Worm (Caenorhabditis elegans) whole organism, young adult: ENCODE data around the gene T24A6.1.

Experiments used
- B0035.1 ChIP-seq: sonication (generic microtip); optimal IDR thresholded peaks from 2 replicates; lab custom pipeline; 2016; ENCODE audit warnings: missing genetic modification characterization, mild to moderate bottlenecking, missing compliant biosample characterization, missing genotype, missing genetic modification reagents
- C17E4.6 ChIP-seq: fragments of 200-800 bp; sonication (Bioruptor generic); IDR thresholded peaks from 2 replicates; pipeline ENCODE4 v1.3.6; 2022; ENCODE audit warnings: missing genetic modification reagents, missing genetic modification characterization, missing compliant biosample characterization
- D2030.7 ChIP-seq: fragments of 200-800 bp; sonication (Bioruptor generic); IDR thresholded peaks from 2 replicates; pipeline ENCODE4 v1.3.6; 2022; ENCODE audit warnings: missing genetic modification reagents, missing genetic modification characterization, missing compliant biosample characterization
- F23B12.7 ChIP-seq: sonication (generic microtip); optimal IDR thresholded peaks from 2 replicates; lab custom pipeline; 2017; ENCODE audit warnings: missing genetic modification characterization, mild to moderate bottlenecking, missing compliant biosample characterization, antibody characterized with exemption, moderate library complexity; ENCODE audit not compliant: insufficient read depth
- F37B4.10 ChIP-seq: fragments of 200-800 bp; sonication (Bioruptor generic); IDR thresholded peaks from 2 replicates; pipeline ENCODE4 v1.3.6; 2022; ENCODE audit warnings: missing genetic modification characterization, missing compliant biosample characterization
- F49E8.2 ChIP-seq: sonication (generic microtip); optimal IDR thresholded peaks from 3 replicates; lab custom pipeline; 2017; ENCODE audit warnings: missing genetic modification characterization, mild to moderate bottlenecking, missing compliant biosample characterization, antibody characterized with exemption, moderate library complexity; ENCODE audit not compliant: insufficient read depth
- F52B5.7 ChIP-seq: sonication (generic microtip); optimal IDR thresholded peaks from 2 replicates; lab custom pipeline; 2016; ENCODE audit warnings: mild to moderate bottlenecking, missing genetic modification characterization, missing compliant biosample characterization
- T26A5.8 ChIP-seq: sonication (generic microtip); optimal IDR thresholded peaks from 2 replicates; lab custom pipeline; 2016; ENCODE audit warnings: missing genetic modification characterization, missing compliant biosample characterization
- ZK185.1 ChIP-seq: sonication (generic microtip); optimal IDR thresholded peaks from 2 replicates; lab custom pipeline; 2016; ENCODE audit warnings: mild to moderate bottlenecking, missing genetic modification characterization, missing compliant biosample characterization; ENCODE audit not compliant: poor library complexity, severe bottlenecking
- ama-1 ChIP-seq, 3 experiments: fragments of 150-350 bp in 1 of 3; sonication (generic microtip) in 2 of 3; optimal IDR thresholded peaks; 2 replicates each; lab custom pipeline; 2014 to 2018; ENCODE audit warnings: missing biosample characterization in 2 of 3, missing genetic modification characterization in 2 of 3, missing genetic modification reagents in 2 of 3
- attf-3 ChIP-seq: fragments of 200-800 bp; sonication (Bioruptor generic); conservative IDR thresholded peaks from 2 replicates; pipeline ENCODE4 v1.3.6; 2022; ENCODE audit warnings: missing genetic modification reagents, missing genetic modification characterization, missing compliant biosample characterization
- attf-6 ChIP-seq: fragments of 200-800 bp; sonication (Bioruptor generic); IDR thresholded peaks from 2 replicates; pipeline ENCODE4 v1.3.6; 2022; ENCODE audit warnings: missing genetic modification reagents, missing genetic modification characterization, missing compliant biosample characterization
- ceh-100 ChIP-seq: fragments of 200-800 bp; sonication (Bioruptor generic); IDR thresholded peaks from 2 replicates; pipeline ENCODE4 v1.3.6; 2022; ENCODE audit warnings: missing genetic modification reagents, missing genetic modification characterization, missing compliant biosample characterization
- ceh-27 ChIP-seq: fragments of 200-800 bp; sonication (Bioruptor generic); optimal IDR thresholded peaks from 2 replicates; lab custom pipeline; 2018; ENCODE audit warnings: mild to moderate bottlenecking, missing genetic modification characterization, moderate library complexity, missing compliant biosample characterization
- ceh-79 ChIP-seq: sonication (generic microtip); optimal IDR thresholded peaks from 2 replicates; lab custom pipeline; 2017; ENCODE audit warnings: mild to moderate bottlenecking, missing genetic modification characterization, missing compliant biosample characterization
- die-1 ChIP-seq: sonication (generic microtip); optimal IDR thresholded peaks from 2 replicates; lab custom pipeline; 2016; ENCODE audit warnings: missing genotype, mild to moderate bottlenecking, missing genetic modification characterization, missing compliant biosample characterization
- dpl-1 ChIP-seq: fragments of 150-350 bp; optimal IDR thresholded peaks from 2 replicates; lab custom pipeline; 2014; ENCODE audit warnings: missing biosample characterization, missing genetic modification reagents, missing genetic modification characterization
- egl-18 ChIP-seq: fragments of 200-800 bp; sonication (Bioruptor generic); IDR thresholded peaks from 2 replicates; pipeline ENCODE4 v1.3.6; 2022; ENCODE audit warnings: missing genetic modification reagents, missing genetic modification characterization, missing compliant biosample characterization
- ets-4 ChIP-seq: fragments of 200-800 bp; sonication (Bioruptor generic); optimal IDR thresholded peaks from 2 replicates; lab custom pipeline; 2018; ENCODE audit warnings: mild to moderate bottlenecking, missing genetic modification characterization, missing compliant biosample characterization
- gei-17 ChIP-seq: fragments of 200-800 bp; sonication (Bioruptor generic); optimal IDR thresholded peaks from 2 replicates; lab custom pipeline; 2018; ENCODE audit warnings: mild to moderate bottlenecking, missing genetic modification characterization, missing compliant biosample characterization
- him-1 ChIP-seq: sonication (generic microtip); optimal IDR thresholded peaks from 2 replicates; lab custom pipeline; 2016; ENCODE audit warnings: missing genotype, missing genetic modification reagents, missing genetic modification characterization, missing compliant biosample characterization
- hlh-12 ChIP-seq: sonication (generic microtip); optimal IDR thresholded peaks from 2 replicates; lab custom pipeline; 2016; ENCODE audit warnings: missing genetic modification characterization, missing compliant biosample characterization
- hlh-26 ChIP-seq: fragments of 200-800 bp; sonication (Bioruptor generic); conservative IDR thresholded peaks from 2 replicates; pipeline ENCODE4 v1.3.6; 2022; ENCODE audit warnings: missing genetic modification reagents, missing genetic modification characterization, missing compliant biosample characterization
- hmg-20 ChIP-seq: fragments of 200-800 bp; sonication (Bioruptor generic); IDR thresholded peaks from 2 replicates; pipeline ENCODE4 v1.3.6; 2022; ENCODE audit warnings: missing genetic modification reagents, missing genetic modification characterization, missing compliant biosample characterization
- hrde-1 ChIP-seq: sonication (generic microtip); optimal IDR thresholded peaks from 2 replicates; lab custom pipeline; 2016; ENCODE audit warnings: missing genetic modification characterization, mild to moderate bottlenecking, missing compliant biosample characterization, moderate library complexity, missing genotype, missing genetic modification reagents, borderline replicate concordance
- lag-1 ChIP-seq: fragments of 200-800 bp; sonication (Bioruptor generic); IDR thresholded peaks from 2 replicates; pipeline ENCODE4 v1.3.6; 2022; ENCODE audit warnings: missing genetic modification reagents, missing genetic modification characterization, missing compliant biosample characterization
- lin-26 ChIP-seq: fragments of 200-800 bp; sonication (Bioruptor generic); IDR thresholded peaks from 2 replicates; pipeline ENCODE4 v1.3.6; 2022; ENCODE audit warnings: missing genetic modification reagents, missing genetic modification characterization, missing compliant biosample characterization
- lin-35 ChIP-seq, 3 experiments: fragments of 150-350 bp in 2 of 3; sonication (generic microtip) in 1 of 3; optimal IDR thresholded peaks; 2 replicates each; lab custom pipeline; 2014 to 2018; ENCODE audit warnings: missing biosample characterization in 3 of 3, missing genetic modification characterization in 3 of 3, missing genetic modification reagents in 3 of 3
- lin-54 ChIP-seq: fragments of 200-800 bp; sonication (Bioruptor generic); optimal IDR thresholded peaks from 2 replicates; lab custom pipeline; 2018; ENCODE audit warnings: mild to moderate bottlenecking, missing genetic modification characterization, missing compliant biosample characterization
- lir-1 ChIP-seq: fragments of 200-800 bp; sonication (Bioruptor generic); conservative IDR thresholded peaks from 2 replicates; pipeline ENCODE4 v1.3.6; 2022; ENCODE audit warnings: missing genetic modification reagents, missing genetic modification characterization, missing compliant biosample characterization
- madf-3 ChIP-seq: fragments of 200-800 bp; sonication (Bioruptor generic); IDR thresholded peaks from 2 replicates; pipeline ENCODE4 v1.3.6; 2022; ENCODE audit warnings: missing genetic modification reagents, missing genetic modification characterization, missing compliant biosample characterization
- madf-8 ChIP-seq: fragments of 200-800 bp; sonication (Bioruptor generic); conservative IDR thresholded peaks from 2 replicates; pipeline ENCODE4 v1.3.6; 2022; ENCODE audit warnings: missing genetic modification reagents, missing genetic modification characterization, missing compliant biosample characterization
- nhr-80 ChIP-seq: sonication (generic microtip); optimal IDR thresholded peaks from 2 replicates; lab custom pipeline; 2016; ENCODE audit warnings: missing genetic modification characterization, missing compliant biosample characterization
- nhr-90 ChIP-seq: sonication (generic microtip); optimal IDR thresholded peaks from 2 replicates; lab custom pipeline; 2016; ENCODE audit warnings: missing genotype, mild to moderate bottlenecking, missing genetic modification characterization, missing compliant biosample characterization
- pbrm-1 ChIP-seq: fragments of 200-800 bp; sonication (Bioruptor generic); IDR thresholded peaks from 2 replicates; pipeline ENCODE4 v1.3.6; 2022; ENCODE audit warnings: missing genetic modification reagents, missing genetic modification characterization, missing compliant biosample characterization
- rec-8 ChIP-seq, 2 experiments: sonication (generic microtip); optimal IDR thresholded peaks; 2 replicates each; lab custom pipeline; 2016; ENCODE audit warnings: mild to moderate bottlenecking in 2 of 2, missing genetic modification characterization in 2 of 2, missing genetic modification reagents in 2 of 2, missing genotype in 2 of 2, missing biosample characterization in 1 of 2, missing compliant biosample characterization in 1 of 2, moderate library complexity in 1 of 2
- snpc-1.3 ChIP-seq: sonication (generic microtip); optimal IDR thresholded peaks from 2 replicates; lab custom pipeline; 2017; ENCODE audit warnings: missing genetic modification characterization, mild to moderate bottlenecking, missing compliant biosample characterization, antibody characterized with exemption, moderate library complexity, missing genotype, missing genetic modification reagents; ENCODE audit not compliant: insufficient read depth
- snpc-3.4 ChIP-seq: sonication (generic microtip); optimal IDR thresholded peaks from 2 replicates; lab custom pipeline; 2017; ENCODE audit warnings: missing genetic modification characterization, mild to moderate bottlenecking, missing compliant biosample characterization, antibody characterized with exemption, moderate library complexity, missing genotype, missing genetic modification reagents
- snpc-4 ChIP-seq, 5 experiments: fragments of 150-350 bp in 1 of 5; sonication (generic microtip) in 4 of 5; optimal IDR thresholded peaks; 2 replicates each; lab custom pipeline; 2014 to 2018; ENCODE audit warnings: missing genetic modification characterization in 5 of 5, missing biosample characterization in 3 of 5, antibody characterized with exemption in 2 of 5, mild to moderate bottlenecking in 2 of 5, missing compliant biosample characterization in 2 of 5, missing genotype in 2 of 5, moderate library complexity in 2 of 5, missing genetic modification reagents in 1 of 5
- somi-1 ChIP-seq: fragments of 200-800 bp; sonication (Bioruptor generic); optimal IDR thresholded peaks from 2 replicates; lab custom pipeline; 2018; ENCODE audit warnings: mild to moderate bottlenecking, missing genetic modification characterization, missing compliant biosample characterization
- sptf-2 ChIP-seq: fragments of 200-800 bp; sonication (Bioruptor generic); optimal IDR thresholded peaks from 2 replicates; lab custom pipeline; 2018; ENCODE audit warnings: mild to moderate bottlenecking, missing genetic modification characterization, missing compliant biosample characterization
- tlf-1 ChIP-seq: fragments of 200-800 bp; sonication (Bioruptor generic); optimal IDR thresholded peaks from 2 replicates; lab custom pipeline; 2018; ENCODE audit warnings: mild to moderate bottlenecking, missing genetic modification characterization, missing compliant biosample characterization
- unc-130 ChIP-seq: sonication (generic microtip); optimal IDR thresholded peaks from 2 replicates; lab custom pipeline; 2016; ENCODE audit warnings: missing genetic modification reagents, missing genetic modification characterization, missing compliant biosample characterization
- xnd-1 ChIP-seq: sonication (generic microtip); optimal IDR thresholded peaks from 2 replicates; lab custom pipeline; 2016; ENCODE audit warnings: missing genotype, missing genetic modification reagents, missing genetic modification characterization, missing compliant biosample characterization
- ztf-26 ChIP-seq: sonication (generic microtip); optimal IDR thresholded peaks from 2 replicates; lab custom pipeline; 2017; ENCODE audit warnings: missing genetic modification characterization, missing compliant biosample characterization
- ztf-28 ChIP-seq: fragments of 200-800 bp; sonication (Bioruptor generic); IDR thresholded peaks from 2 replicates; pipeline ENCODE4 v1.3.6; 2022; ENCODE audit warnings: missing genetic modification reagents, missing genetic modification characterization, missing compliant biosample characterization
- ztf-6 ChIP-seq: fragments of 200-800 bp; sonication (Bioruptor generic); IDR thresholded peaks from 2 replicates; pipeline ENCODE4 v1.3.6; 2022; ENCODE audit warnings: missing genetic modification reagents, missing genetic modification characterization, missing compliant biosample characterization

The T24A6.1 gene

ce11 chrV:3578813-3579212, 20.0 kb downstream of the T24A6.1 start, which contains the start of gene pygl-1 (continued):
- TF ChIP-seq gei-17 (GFP tag; lab: Kevin White, UChicago) = no peak
- peak; percentile 99 for TF ChIP-seq D2030.7 (GFP tag; lab: Robert Waterston, UW)
- no peak for TF ChIP-seq nhr-80 (tag; lab: Kevin White, UChicago)
- no peak for TF ChIP-seq hmg-20
- TF ChIP-seq snpc-1.3 (tag; lab: Kevin White, UChicago) = peak; percentile 92
- peak in 2 of 3 experiments; percentile 35 to 90 for TF ChIP-seq lin-35 (GFP tag; optimal IDR thresholded peaks at IDR 0.05; lab: Kevin White, UChicago)
- peak; percentile 94 for TF ChIP-seq tlf-1 (GFP tag; lab: Kevin White, UChicago)
- no peak for TF ChIP-seq ZK185.1 (tag; lab: Kevin White, UChicago)
- peak; percentile 95 for TF ChIP-seq unc-130 (GFP tag; lab: Kevin White, UChicago)
- peak; percentile 69; the same call in 1 of the 2 replicates for TF ChIP-seq ztf-28 (GFP tag; lab: Robert Waterston, UW)
- peak; percentile 27 for TF ChIP-seq snpc-4 (GFP tag; optimal IDR thresholded peaks at IDR 0.05; lab: Kevin White, UChicago)
- TF ChIP-seq snpc-4 (tag; optimal IDR thresholded peaks at IDR 0.05; lab: Kevin White, UChicago) = peak in 2 of 4 experiments; percentile 35 to 65
- no peak for TF ChIP-seq T26A5.8 (tag; lab: Kevin White, UChicago)
- peak; percentile 94 for TF ChIP-seq dpl-1 (GFP tag; lab: Kevin White, UChicago)
- no peak for TF ChIP-seq egl-18 (GFP tag; lab: Robert Waterston, UW)
- no peak for TF ChIP-seq ceh-100
- no peak for TF ChIP-seq ets-4 (GFP tag; lab: Kevin White, UChicago)
- no peak for TF ChIP-seq ztf-26
- TF ChIP-seq xnd-1 = peak; percentile 97
- TF ChIP-seq lin-26 (GFP tag; lab: Robert Waterston, UW) = no peak
- TF ChIP-seq madf-3 (GFP tag; lab: Robert Waterston, UW) = peak; percentile 90
- peak; percentile 85 for TF ChIP-seq C17E4.6 (GFP tag; lab: Robert Waterston, UW)
- TF ChIP-seq ztf-6 (GFP tag; lab: Robert Waterston, UW) = no peak
- peak; percentile 97 for TF ChIP-seq madf-8 (GFP tag; lab: Robert Waterston, UW)
- TF ChIP-seq hlh-12 = no peak
- no peak for TF ChIP-seq B0035.1 (tag; lab: Kevin White, UChicago)
- no peak for TF ChIP-seq hlh-26
- no peak for TF ChIP-seq lag-1 (GFP tag; lab: Robert Waterston, UW)
- peak; percentile 61 for TF ChIP-seq F49E8.2 (tag; lab: Kevin White, UChicago)
- TF ChIP-seq hrde-1 = peak; percentile 71
- TF ChIP-seq pbrm-1 (GFP tag; lab: Robert Waterston, UW) = peak; percentile 74; the same call in 1 of the 2 replicates
- TF ChIP-seq F52B5.7 = no peak
- TF ChIP-seq lir-1 (GFP tag; lab: Robert Waterston, UW) = peak; percentile 71
- TF ChIP-seq die-1 (tag; lab: Kevin White, UChicago) = no peak
- TF ChIP-seq ceh-79 (tag; lab: Kevin White, UChicago) = no peak
- no peak for TF ChIP-seq ceh-27 (GFP tag; lab: Kevin White, UChicago)
- peak; percentile 81 for TF ChIP-seq attf-6
- TF ChIP-seq sptf-2 = no peak
- TF ChIP-seq rec-8 (tag; optimal IDR thresholded peaks at IDR 0.05; lab: Kevin White, UChicago) = no peak
- TF ChIP-seq F23B12.7 = no peak
- TF ChIP-seq somi-1 (GFP tag; lab: Kevin White, UChicago) = no peak
- TF ChIP-seq snpc-3.4 (tag; lab: Kevin White, UChicago) = peak; percentile 89
- peak; percentile 94 for TF ChIP-seq lin-54
- peak; percentile 57 for TF ChIP-seq him-1 (tag; lab: Kevin White, UChicago)
- TF ChIP-seq ama-1 (optimal IDR thresholded peaks at IDR 0.05; lab: Kevin White, UChicago) = no peak
- TF ChIP-seq ama-1 (GFP tag; optimal IDR thresholded peaks at IDR 0.05; lab: Kevin White, UChicago) = no peak
- no peak for TF ChIP-seq F37B4.10
- peak; percentile 84 for TF ChIP-seq attf-3 (GFP tag; lab: Robert Waterston, UW)
- no peak for TF ChIP-seq nhr-90 (tag; lab: Kevin White, UChicago)
